Fruit fly (Drosophila melanogaster): ENCODE results near the gene dah.
A peak's percentile ranks its signal among the peaks of the same experiment; 100 is the strongest.

The dah gene

dm6 chrX:15309918-15310317 is 18.2 kb upstream of the dah start:
- TF ChIP-seq CG17801 (GFP tag; optimal IDR thresholded peaks at IDR 0.05; ENCODE audit: partially characterized antibody) = no peak

dm6 chrX:15312074-15312881 is 15.9 kb upstream of the dah start:
- TF ChIP-seq CG17801 (GFP tag; optimal IDR thresholded peaks at IDR 0.05; ENCODE audit: partially characterized antibody) = peak; percentile 74

DNA sequence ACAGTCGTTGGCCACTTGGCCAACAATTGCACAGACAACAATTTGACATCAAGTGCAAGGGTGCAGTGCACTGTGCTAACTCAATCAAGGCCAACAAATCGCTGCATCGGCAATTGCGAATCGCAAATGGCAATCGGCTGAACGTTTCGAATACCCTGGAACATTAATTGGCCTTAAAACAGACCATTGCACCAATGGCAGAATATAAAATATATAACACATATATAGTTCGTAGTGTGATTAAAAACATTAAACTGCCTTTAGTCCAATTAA is 15.3 kb upstream of the dah start:
- no peak for TF ChIP-seq CG17801 (GFP tag; optimal IDR thresholded peaks at IDR 0.05; ENCODE audit: partially characterized antibody)

dm6 chrX:15313389-15313788 is 14.8 kb upstream of the dah start:
- no peak for TF ChIP-seq CG17801 (GFP tag; optimal IDR thresholded peaks at IDR 0.05; ENCODE audit: partially characterized antibody)

DNA sequence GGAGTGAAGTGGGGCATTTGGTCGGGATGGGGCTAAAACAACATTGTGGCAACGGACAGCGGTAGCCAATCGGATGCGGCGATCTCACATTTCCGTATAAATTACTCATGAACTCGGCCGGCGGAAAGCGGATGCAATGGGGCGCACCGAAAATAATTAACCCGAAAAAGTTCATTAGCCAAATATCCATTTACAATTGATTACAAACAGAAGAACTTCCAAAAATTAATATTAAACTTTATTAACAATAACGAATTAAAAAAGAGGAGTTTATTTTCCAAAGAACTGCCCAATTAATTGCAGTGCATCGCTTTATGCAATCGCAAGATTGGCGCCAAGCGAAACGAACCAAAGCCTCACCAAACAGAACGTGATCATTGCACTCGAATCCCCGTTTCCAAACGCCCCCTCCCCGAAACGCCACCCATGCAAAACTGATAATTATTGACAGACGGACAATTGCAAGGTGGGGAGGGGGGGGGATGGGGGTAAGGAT is 14.3 kb upstream of the dah start:
- peak; percentile 56 for TF ChIP-seq CG17801 (GFP tag; optimal IDR thresholded peaks at IDR 0.05; ENCODE audit: partially characterized antibody)

dm6 chrX:15319290-15319689 is 8.9 kb upstream of the dah start, which contains the start of gene Top1:
Gene Top1, plus strand, starts transcription at chrX:15319479.
- TF ChIP-seq CG17801 (GFP tag; optimal IDR thresholded peaks at IDR 0.05; ENCODE audit: partially characterized antibody) = peak; percentile 31

- no peak for TF ChIP-seq CG17801 (GFP tag; optimal IDR thresholded peaks at IDR 0.05; ENCODE audit: partially characterized antibody)
Measured at dm6 chrX:15319699-15320482, 8.3 kb upstream of the dah start.

- peak; percentile 38 for TF ChIP-seq CG17801 (GFP tag; optimal IDR thresholded peaks at IDR 0.05; ENCODE audit: partially characterized antibody)
Measured at dm6 chrX:15320522-15320921, 7.6 kb upstream of the dah start.

DNA sequence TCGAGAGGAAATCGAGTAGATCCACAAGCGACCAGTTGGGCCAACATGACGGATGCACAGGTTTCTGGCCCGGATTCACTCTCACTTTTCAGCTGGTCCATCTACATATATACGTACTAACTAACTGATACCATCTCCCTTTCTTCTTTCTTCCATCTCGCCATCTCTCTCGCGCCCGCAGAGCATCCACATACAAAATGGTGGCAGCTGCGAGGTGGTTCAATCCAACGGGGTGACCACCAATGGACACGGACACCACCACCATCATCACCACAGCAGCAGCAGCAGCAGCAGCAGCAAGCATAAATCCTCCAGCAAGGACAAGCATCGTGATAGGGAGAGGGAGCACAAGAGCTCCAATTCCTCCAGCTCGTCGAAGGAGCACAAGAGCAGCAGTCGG is 7.2 kb upstream of the dah start:
- TF ChIP-seq CG17801 (GFP tag; optimal IDR thresholded peaks at IDR 0.05; ENCODE audit: partially characterized antibody) = no peak

DNA sequence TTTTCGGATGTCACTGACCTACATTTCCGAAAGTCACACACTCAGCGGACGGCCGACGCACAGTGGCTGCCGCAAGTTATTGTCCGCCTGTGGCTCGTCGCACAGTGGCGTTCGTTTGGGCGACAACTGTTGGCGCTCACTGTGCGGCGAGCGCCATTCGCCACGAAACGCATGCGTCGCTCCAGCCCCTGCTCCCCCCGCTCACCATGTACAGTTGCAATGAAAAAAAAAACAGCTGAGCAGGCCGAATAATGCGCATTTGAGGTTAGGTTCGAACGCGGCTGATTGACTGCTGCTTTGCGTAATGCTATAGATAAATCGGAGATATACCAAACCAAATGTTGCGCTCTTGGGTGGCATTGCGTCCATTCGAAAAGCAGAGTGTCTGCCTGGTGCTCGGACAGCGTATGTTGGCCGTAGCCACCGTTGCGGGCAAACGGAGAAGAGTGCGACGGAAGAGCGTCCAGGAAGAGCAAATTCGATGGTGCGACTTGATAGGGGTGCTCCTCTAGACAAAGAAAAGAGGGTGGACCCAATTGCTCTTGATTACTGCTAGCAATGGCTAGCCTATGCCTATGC is 4.8 kb upstream of the dah start:
- TF ChIP-seq CG17801 (GFP tag; optimal IDR thresholded peaks at IDR 0.05; ENCODE audit: partially characterized antibody) = peak; percentile 77

dm6 chrX:15333066-15333874 is 5.1 kb downstream of the dah start, which contains the start of the genes CG9114 and HDAC6:
Gene CG9114, minus strand, starts transcription at chrX:15333154.
Gene HDAC6, plus strand, starts transcription at chrX:15333310.
- no peak for TF ChIP-seq CG17801 (GFP tag; optimal IDR thresholded peaks at IDR 0.05; ENCODE audit: partially characterized antibody)

DNA sequence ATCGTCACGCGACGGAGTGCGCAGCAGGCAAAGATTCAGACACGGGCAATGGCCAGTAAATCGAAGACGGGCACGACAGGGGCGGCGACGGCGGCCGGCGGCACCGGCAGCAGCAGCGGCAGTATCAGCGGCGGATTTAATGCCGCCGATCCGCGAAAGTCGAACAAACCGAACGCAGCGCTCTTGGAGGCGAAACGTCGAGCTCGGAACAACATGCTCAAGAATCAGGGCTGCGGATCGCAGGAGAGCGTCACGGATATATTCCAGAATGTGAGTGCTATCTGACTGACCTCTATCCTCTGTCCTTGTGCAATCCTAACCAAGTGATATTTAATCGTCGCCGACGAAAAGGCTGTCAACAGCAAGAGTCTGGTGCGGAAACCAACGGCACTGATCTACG is 6.9 kb downstream of the dah start:
- no peak for TF ChIP-seq CG17801 (GFP tag; optimal IDR thresholded peaks at IDR 0.05; ENCODE audit: partially characterized antibody)

dm6 chrX:15335845-15336453 is 7.8 kb downstream of the dah start:
- peak; percentile 77 for TF ChIP-seq CG17801 (GFP tag; optimal IDR thresholded peaks at IDR 0.05; ENCODE audit: partially characterized antibody)

DNA sequence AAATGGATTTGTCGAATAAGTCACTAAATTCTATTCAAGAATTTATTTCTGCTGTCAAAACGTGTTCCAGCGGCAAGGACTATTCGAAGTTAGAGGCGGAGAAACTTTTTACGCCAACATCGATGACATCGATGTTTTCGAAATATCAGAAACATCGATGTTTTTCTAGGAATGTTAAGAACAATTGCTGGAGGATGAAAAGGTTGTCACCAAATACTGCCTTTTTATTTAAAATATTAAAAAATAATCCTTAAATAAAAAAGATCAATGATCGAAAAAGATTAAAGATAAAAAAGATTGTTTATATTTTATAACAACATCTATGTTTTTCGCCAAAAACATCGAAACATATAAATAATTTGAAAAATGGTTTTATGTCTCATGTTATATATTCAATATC is 13.9 kb downstream of the dah start, which contains the start of gene CG9123:
Gene CG9123 (minus strand): TSS at position 101 of the 400 bp plus-strand sequence.
- TF ChIP-seq CG17801 (GFP tag; optimal IDR thresholded peaks at IDR 0.05; ENCODE audit: partially characterized antibody) = no peak

All from ovary, adult (tissue).